Fruit fly (Drosophila melanogaster) whole organism, embryonic: Measurements from ENCODE around the gene CG42693.
A peak's percentile ranks its signal among the peaks of the same experiment; 100 is the strongest.

ENCODE experiments used
- Asciz ChIP-seq: fragments of 200-800 bp; sonication (Bioruptor generic); optimal IDR thresholded peaks from 2 replicates; lab custom pipeline; 2017; ENCODE audit warnings: missing biosample characterization, mild to moderate bottlenecking, missing genetic modification characterization, missing genetic modification reagents
- B-H1 ChIP-seq: fragments of 200-800 bp; sonication (Bioruptor generic); IDR thresholded peaks from 3 replicates; pipeline ENCODE4 v1.3.6; 2022; ENCODE audit warnings: missing biosample characterization, missing genetic modification characterization
- BEAF-32 ChIP-seq: fragments of 200-800 bp; sonication (Bioruptor generic); optimal IDR thresholded peaks from 3 replicates; lab custom pipeline; 2017; ENCODE audit warnings: missing biosample characterization, missing genetic modification characterization, mild to moderate bottlenecking, moderate library complexity, missing genetic modification reagents
- C15 ChIP-seq: fragments of 200-800 bp; sonication (Bioruptor generic); IDR thresholded peaks from 3 replicates; pipeline ENCODE4 v1.3.6; 2022; ENCODE audit warnings: missing biosample characterization, missing genetic modification characterization
- CG10267 ChIP-seq: fragments of 200-800 bp; sonication (Bioruptor generic); optimal IDR thresholded peaks from 2 replicates; lab custom pipeline; 2018; ENCODE audit warnings: missing biosample characterization, mild to moderate bottlenecking, missing genetic modification characterization, moderate library complexity
- CG10565 ChIP-seq: fragments of 200-800 bp; sonication (Bioruptor generic); optimal IDR thresholded peaks from 3 replicates; lab custom pipeline; 2016; ENCODE audit warnings: missing biosample characterization, mild to moderate bottlenecking, missing genetic modification characterization
- CG12104 ChIP-seq: fragments of 200-800 bp; sonication (Bioruptor generic); optimal IDR thresholded peaks from 3 replicates; lab custom pipeline; 2016; ENCODE audit warnings: missing biosample characterization, missing genetic modification characterization
- CG12219 ChIP-seq: fragments of 200-800 bp; sonication (Bioruptor generic); optimal IDR thresholded peaks from 3 replicates; lab custom pipeline; 2018; ENCODE audit warnings: missing biosample characterization, mild to moderate bottlenecking, missing genetic modification characterization
- CG12391 ChIP-seq: fragments of 200-800 bp; sonication (Bioruptor generic); optimal IDR thresholded peaks from 3 replicates; lab custom pipeline; 2018; ENCODE audit warnings: missing biosample characterization, mild to moderate bottlenecking, missing genetic modification characterization, moderate library complexity
- CG13296 ChIP-seq: fragments of 200-800 bp; sonication (Bioruptor generic); optimal IDR thresholded peaks from 3 replicates; lab custom pipeline; 2018; ENCODE audit warnings: missing biosample characterization, mild to moderate bottlenecking, missing genetic modification characterization
- CG15601 ChIP-seq: fragments of 200-800 bp; sonication (Bioruptor generic); optimal IDR thresholded peaks from 3 replicates; lab custom pipeline; 2019; ENCODE audit warnings: missing biosample characterization, mild to moderate bottlenecking, missing genetic modification characterization, moderate library complexity
- CG17829 ChIP-seq: fragments of 200-800 bp; optimal IDR thresholded peaks from 2 replicates; lab custom pipeline; 2019; ENCODE audit warnings: missing biosample characterization, mild to moderate bottlenecking, missing genetic modification characterization, moderate library complexity
- CG2129 ChIP-seq: fragments of 200-800 bp; sonication (Bioruptor generic); IDR thresholded peaks from 2 replicates; pipeline ENCODE4 v1.3.6; 2022; ENCODE audit warnings: missing biosample characterization, missing genetic modification characterization; ENCODE audit not compliant: partially characterized antibody
- CG31365 ChIP-seq: fragments of 200-800 bp; sonication (Bioruptor generic); optimal IDR thresholded peaks from 2 replicates; lab custom pipeline; 2018; ENCODE audit warnings: missing biosample characterization, mild to moderate bottlenecking, missing genetic modification characterization
- CG31441 ChIP-seq: fragments of 200-800 bp; sonication (Bioruptor generic); IDR thresholded peaks from 2 replicates; pipeline ENCODE4 v1.3.6; 2022; ENCODE audit warnings: missing biosample characterization, missing genetic modification characterization
- CG3163 ChIP-seq: fragments of 200-800 bp; sonication (Bioruptor generic); optimal IDR thresholded peaks from 3 replicates; lab custom pipeline; 2016; ENCODE audit warnings: missing biosample characterization, missing genetic modification characterization
- CG32772 ChIP-seq: fragments of 200-800 bp; sonication (Bioruptor generic); IDR thresholded peaks from 2 replicates; pipeline ENCODE4 v1.3.6; 2022; ENCODE audit warnings: missing biosample characterization, missing genetic modification characterization
- CG7271 ChIP-seq: fragments of 200-800 bp; sonication (Bioruptor generic); optimal IDR thresholded peaks from 2 replicates; lab custom pipeline; 2018; ENCODE audit warnings: missing biosample characterization, mild to moderate bottlenecking, missing genetic modification characterization, moderate library complexity
- CG7357 ChIP-seq: fragments of 200-800 bp; sonication (Bioruptor generic); IDR thresholded peaks from 3 replicates; pipeline ENCODE4 v1.3.6; 2022; ENCODE audit warnings: missing biosample characterization, missing genetic modification characterization
- CG8281 ChIP-seq: fragments of 200-800 bp; sonication (Bioruptor generic); optimal IDR thresholded peaks from 2 replicates; lab custom pipeline; 2018; ENCODE audit warnings: missing biosample characterization, mild to moderate bottlenecking, missing genetic modification characterization, moderate library complexity
- CG9437 ChIP-seq: fragments of 200-800 bp; sonication (Bioruptor generic); optimal IDR thresholded peaks from 2 replicates; lab custom pipeline; 2018; ENCODE audit warnings: missing biosample characterization, mild to moderate bottlenecking, missing genetic modification characterization
- CG9609 ChIP-seq: fragments of 200-800 bp; sonication (Bioruptor generic); optimal IDR thresholded peaks from 3 replicates; lab custom pipeline; 2016; ENCODE audit warnings: missing biosample characterization, missing genetic modification characterization
- Dref ChIP-seq: fragments of 200-800 bp; sonication (Bioruptor generic); IDR thresholded peaks from 2 replicates; pipeline ENCODE4 v1.3.6; 2022; ENCODE audit warnings: missing biosample characterization, missing genetic modification characterization
- Drgx ChIP-seq: fragments of 200-800 bp; sonication (Bioruptor generic); IDR thresholded peaks from 2 replicates; pipeline ENCODE4 v1.3.6; 2022; ENCODE audit warnings: missing biosample characterization, missing genetic modification characterization
- Eip74EF ChIP-seq, 2 experiments: fragments of 200-800 bp in 1 of 2; fragments of >200 bp in 1 of 2; sonication (Bioruptor generic) in 1 of 2; optimal IDR thresholded peaks; 2 replicates each; lab custom pipeline; 2017 to 2019; ENCODE audit warnings: missing biosample characterization in 2 of 2, missing genetic modification characterization in 2 of 2, mild to moderate bottlenecking in 1 of 2, moderate library complexity in 1 of 2
- Fer3 ChIP-seq: fragments of 200-800 bp; sonication (Bioruptor generic); optimal IDR thresholded peaks from 2 replicates; lab custom pipeline; 2018; ENCODE audit warnings: missing biosample characterization, mild to moderate bottlenecking, missing genetic modification characterization, moderate library complexity
- Hey ChIP-seq: fragments of 200-800 bp; sonication (Bioruptor generic); optimal IDR thresholded peaks from 3 replicates; lab custom pipeline; 2018; ENCODE audit warnings: missing biosample characterization, mild to moderate bottlenecking, missing genetic modification characterization
- Hr3 ChIP-seq: fragments of 200-800 bp; sonication (Bioruptor generic); optimal IDR thresholded peaks from 3 replicates; lab custom pipeline; 2016; ENCODE audit warnings: missing biosample characterization, missing genetic modification characterization
- Jarid2 ChIP-seq: fragments of 200-800 bp; sonication (Bioruptor generic); optimal IDR thresholded peaks from 3 replicates; lab custom pipeline; 2017; ENCODE audit warnings: mild to moderate bottlenecking, missing biosample characterization, missing genetic modification reagents, missing genetic modification characterization
- Lim3 ChIP-seq: fragments of 200-800 bp; sonication (Bioruptor generic); IDR thresholded peaks from 2 replicates; pipeline ENCODE4 v1.3.6; 2022; ENCODE audit warnings: missing biosample characterization, missing genetic modification characterization
- Mad ChIP-seq: fragments of 200-800 bp; sonication (Bioruptor generic); optimal IDR thresholded peaks from 2 replicates; lab custom pipeline; 2016; ENCODE audit warnings: missing biosample characterization, missing genetic modification characterization
- NfI ChIP-seq: fragments of 200-800 bp; sonication (Bioruptor generic); optimal IDR thresholded peaks from 3 replicates; lab custom pipeline; 2018; ENCODE audit warnings: missing biosample characterization, mild to moderate bottlenecking, missing genetic modification characterization, moderate library complexity
- Spps ChIP-seq: fragments of 200-800 bp; sonication (Bioruptor generic); optimal IDR thresholded peaks from 2 replicates; lab custom pipeline; 2018; ENCODE audit warnings: missing biosample characterization, mild to moderate bottlenecking, missing genetic modification characterization
- ac ChIP-seq: fragments of 200-800 bp; sonication (Bioruptor generic); optimal IDR thresholded peaks from 3 replicates; lab custom pipeline; 2017; ENCODE audit warnings: missing biosample characterization, mild to moderate bottlenecking, missing genetic modification characterization
- croc ChIP-seq: fragments of 200-800 bp; sonication (Bioruptor generic); conservative IDR thresholded peaks from 3 replicates; pipeline ENCODE4 v1.3.6; 2022; ENCODE audit warnings: missing biosample characterization, missing genetic modification characterization
- dmrt99B ChIP-seq: fragments of 200-800 bp; sonication (Bioruptor generic); optimal IDR thresholded peaks from 2 replicates; lab custom pipeline; 2018; ENCODE audit warnings: missing biosample characterization, mild to moderate bottlenecking, missing genetic modification characterization, moderate library complexity
- eve ChIP-seq, 2 experiments: fragments of >200 bp; optimal IDR thresholded peaks; 2 replicates each; lab custom pipeline; 2017; ENCODE audit warnings: missing biosample characterization in 2 of 2, missing genetic modification characterization in 2 of 2
- fru ChIP-seq: fragments of >200 bp; optimal IDR thresholded peaks from 2 replicates; lab custom pipeline; 2017
- gem ChIP-seq: fragments of 200-800 bp; sonication (Bioruptor generic); optimal IDR thresholded peaks from 2 replicates; lab custom pipeline; 2019; ENCODE audit warnings: missing biosample characterization, mild to moderate bottlenecking, missing genetic modification characterization, moderate library complexity
- h ChIP-seq: fragments of >200 bp; optimal IDR thresholded peaks from 2 replicates; lab custom pipeline; 2017
- hth ChIP-seq: fragments of >200 bp; optimal IDR thresholded peaks from 2 replicates; lab custom pipeline; 2017; ENCODE audit warnings: inconsistent platforms
- knrl ChIP-seq: fragments of 200-800 bp; sonication (Bioruptor generic); IDR thresholded peaks from 3 replicates; pipeline ENCODE4 v1.3.6; 2022; ENCODE audit warnings: missing biosample characterization, missing genetic modification characterization; ENCODE audit not compliant: partially characterized antibody
- mam ChIP-seq: fragments of 200-800 bp; sonication (Bioruptor generic); optimal IDR thresholded peaks from 3 replicates; lab custom pipeline; 2016; ENCODE audit warnings: missing biosample characterization, missing genetic modification characterization
- pho ChIP-seq: fragments of 200-800 bp; sonication (Bioruptor generic); optimal IDR thresholded peaks from 2 replicates; lab custom pipeline; 2016; ENCODE audit warnings: missing biosample characterization, missing genetic modification characterization
- pum ChIP-seq: fragments of 200-800 bp; sonication (Bioruptor generic); optimal IDR thresholded peaks from 2 replicates; lab custom pipeline; 2016; ENCODE audit warnings: missing biosample characterization, missing genetic modification characterization
- pzg ChIP-seq: fragments of 200-800 bp; sonication (Bioruptor generic); optimal IDR thresholded peaks from 3 replicates; lab custom pipeline; 2018; ENCODE audit warnings: missing biosample characterization, mild to moderate bottlenecking, missing genetic modification characterization, moderate library complexity
- ranshi ChIP-seq: fragments of 200-800 bp; sonication (Bioruptor generic); IDR thresholded peaks from 2 replicates; pipeline ENCODE4 v1.3.6; 2022; ENCODE audit warnings: missing biosample characterization, missing genetic modification characterization
- scrt ChIP-seq: fragments of 200-800 bp; sonication (Bioruptor generic); optimal IDR thresholded peaks from 2 replicates; lab custom pipeline; 2018; ENCODE audit warnings: missing biosample characterization, mild to moderate bottlenecking, missing genetic modification characterization, moderate library complexity
- sisA ChIP-seq: fragments of 200-800 bp; sonication (Bioruptor generic); IDR thresholded peaks from 2 replicates; pipeline ENCODE4 v1.3.6; 2022; ENCODE audit warnings: missing biosample characterization, missing genetic modification characterization
- sqz ChIP-seq: fragments of 200-800 bp; sonication (Bioruptor generic); optimal IDR thresholded peaks from 3 replicates; lab custom pipeline; 2018; ENCODE audit warnings: missing biosample characterization, mild to moderate bottlenecking, missing genetic modification characterization
- tgo ChIP-seq: fragments of 200-800 bp; sonication (Bioruptor generic); IDR thresholded peaks from 3 replicates; pipeline ENCODE4 v1.3.6; 2022; ENCODE audit warnings: missing biosample characterization, missing genetic modification characterization
- zf30C ChIP-seq: fragments of 200-800 bp; sonication (Bioruptor generic); optimal IDR thresholded peaks from 3 replicates; lab custom pipeline; 2018; ENCODE audit warnings: missing biosample characterization, mild to moderate bottlenecking, missing genetic modification characterization
- zfh1 ChIP-seq: fragments of 200-800 bp; sonication (Bioruptor generic); IDR thresholded peaks from 3 replicates; pipeline ENCODE4 v1.3.6; 2022; ENCODE audit warnings: missing biosample characterization, missing genetic modification characterization

Gene CG42693

dm6 chr3R:31721958-31722357 lies 13.8 kb upstream of the CG42693 start (continued):
- TF ChIP-seq pho (GFP tag; lab: Kevin White, UChicago), result no peak
- TF ChIP-seq gem (tag; lab: Kevin White, UChicago), result no peak
- no peak for TF ChIP-seq zf30C (GFP tag; lab: Kevin White, UChicago)
- no peak for TF ChIP-seq h (lab: Kevin White, UChicago)
- no peak for TF ChIP-seq CG7271 (tag; lab: Kevin White, UChicago)
- TF ChIP-seq Dref (GFP tag; lab: Robert Waterston, UW), result no peak
- TF ChIP-seq NfI (GFP tag; lab: Kevin White, UChicago), result no peak
- TF ChIP-seq CG10565 (GFP tag; lab: Kevin White, UChicago), result no peak
- TF ChIP-seq Hr3 (GFP tag; lab: Kevin White, UChicago), result no peak
- no peak for TF ChIP-seq zfh1 (GFP tag; lab: Robert Waterston, UW)
- TF ChIP-seq Asciz (GFP tag; lab: Kevin White, UChicago), result no peak
- no peak for TF ChIP-seq CG2129 (GFP tag; lab: Robert Waterston, UW)
- no peak for TF ChIP-seq ranshi (GFP tag; lab: Robert Waterston, UW)
- no peak for TF ChIP-seq CG17829 (tag; lab: Kevin White, UChicago)
- TF ChIP-seq CG9437, result no peak
- TF ChIP-seq Mad (GFP tag; lab: Kevin White, UChicago), result no peak
- no peak for TF ChIP-seq Spps (tag; lab: Kevin White, UChicago)
- TF ChIP-seq CG15601 (tag; lab: Kevin White, UChicago), result no peak
- TF ChIP-seq croc (GFP tag; lab: Robert Waterston, UW), result no peak
- TF ChIP-seq Hey (tag; lab: Kevin White, UChicago), result no peak
- no peak for TF ChIP-seq CG12391 (tag; lab: Kevin White, UChicago)
- no peak for TF ChIP-seq CG9609 (GFP tag; lab: Kevin White, UChicago)
- TF ChIP-seq CG31441, result no peak
- no peak for TF ChIP-seq eve (GFP tag; optimal IDR thresholded peaks at IDR 0.05; lab: Kevin White, UChicago)
- peak; percentile 10 for TF ChIP-seq CG13296 (GFP tag; lab: Kevin White, UChicago)
- no peak for TF ChIP-seq CG12219 (GFP tag; lab: Kevin White, UChicago)
- no peak for TF ChIP-seq Jarid2 (GFP tag; lab: Kevin White, UChicago)
- no peak for TF ChIP-seq B-H1 (GFP tag; lab: Robert Waterston, UW)
- TF ChIP-seq CG3163 (GFP tag; lab: Kevin White, UChicago), result no peak
- TF ChIP-seq CG32772 (GFP tag; lab: Robert Waterston, UW), result no peak
- no peak for TF ChIP-seq knrl
- TF ChIP-seq fru (lab: Kevin White, UChicago), result no peak
- TF ChIP-seq sisA (GFP tag; lab: Robert Waterston, UW), result no peak
- TF ChIP-seq sqz (GFP tag; lab: Kevin White, UChicago), result peak; percentile 63
- TF ChIP-seq CG7357 (GFP tag; lab: Robert Waterston, UW), result no peak
- TF ChIP-seq Drgx (GFP tag; lab: Robert Waterston, UW), result no peak
- no peak for TF ChIP-seq CG12104 (GFP tag; lab: Kevin White, UChicago)
- no peak for TF ChIP-seq dmrt99B (tag; lab: Kevin White, UChicago)
- peak; percentile 14 for TF ChIP-seq CG31365 (tag; lab: Kevin White, UChicago)
- no peak for TF ChIP-seq Fer3
- TF ChIP-seq Lim3, result no peak
- TF ChIP-seq pum (GFP tag; lab: Kevin White, UChicago), result no peak
- 0 out of 3 replicates have a peak, but pooled peaks have one; percentile 13 for TF ChIP-seq tgo
- TF ChIP-seq CG8281 (tag; lab: Kevin White, UChicago), result no peak
- no peak for TF ChIP-seq BEAF-32
- TF ChIP-seq C15 (GFP tag; lab: Robert Waterston, UW), result no peak
- no peak for TF ChIP-seq scrt (GFP tag; lab: Kevin White, UChicago)
- TF ChIP-seq ac (GFP tag; lab: Kevin White, UChicago), result no peak
- no peak for TF ChIP-seq mam (GFP tag; lab: Kevin White, UChicago)
- no peak for TF ChIP-seq CG10267
- TF ChIP-seq hth (lab: Kevin White, UChicago), result no peak
- TF ChIP-seq Eip74EF (GFP tag; optimal IDR thresholded peaks at IDR 0.05; lab: Kevin White, UChicago), result no peak
- TF ChIP-seq pzg (GFP tag; lab: Kevin White, UChicago), result no peak
